Worm (Caenorhabditis elegans) whole organism, L3 larva: Measurements from ENCODE around the gene twk-21.

Experiments
- ceh-16 ChIP-seq: sonication (generic microtip); optimal IDR thresholded peaks from 2 replicates; lab custom pipeline; 2017; ENCODE audit warnings: missing biosample characterization, missing genetic modification characterization
- jun-1 ChIP-seq: fragments of 150-350 bp; optimal IDR thresholded peaks from 2 replicates; lab custom pipeline; 2014; ENCODE audit warnings: missing biosample characterization, missing genetic modification reagents, missing genetic modification characterization
- lin-15B ChIP-seq: fragments of 150-350 bp; optimal IDR thresholded peaks from 2 replicates; lab custom pipeline; 2014; ENCODE audit warnings: missing biosample characterization, missing genetic modification characterization
- lin-39 ChIP-seq: fragments of 150-350 bp; optimal IDR thresholded peaks from 2 replicates; lab custom pipeline; 2018; ENCODE audit warnings: missing biosample characterization, missing genetic modification reagents, missing genetic modification characterization
- nfya-1 ChIP-seq: sonication (generic microtip); optimal IDR thresholded peaks from 2 replicates; lab custom pipeline; 2017; ENCODE audit warnings: missing genetic modification characterization, mild to moderate bottlenecking, missing compliant biosample characterization, antibody characterized with exemption, moderate library complexity; ENCODE audit not compliant: insufficient read depth
- snpc-4 ChIP-seq: fragments of 150-350 bp; optimal IDR thresholded peaks from 2 replicates; lab custom pipeline; 2014; ENCODE audit warnings: missing biosample characterization, missing genetic modification characterization
- unc-62 ChIP-seq: fragments of 150-350 bp; sonication (generic microtip); optimal IDR thresholded peaks from 4 replicates; lab custom pipeline; 2014; ENCODE audit warnings: missing biosample characterization, missing genetic modification reagents, missing genetic modification characterization
- ztf-11 ChIP-seq: fragments of 150-350 bp; optimal IDR thresholded peaks from 2 replicates; lab custom pipeline; 2014; ENCODE audit warnings: missing biosample characterization, missing genetic modification characterization

DNA sequence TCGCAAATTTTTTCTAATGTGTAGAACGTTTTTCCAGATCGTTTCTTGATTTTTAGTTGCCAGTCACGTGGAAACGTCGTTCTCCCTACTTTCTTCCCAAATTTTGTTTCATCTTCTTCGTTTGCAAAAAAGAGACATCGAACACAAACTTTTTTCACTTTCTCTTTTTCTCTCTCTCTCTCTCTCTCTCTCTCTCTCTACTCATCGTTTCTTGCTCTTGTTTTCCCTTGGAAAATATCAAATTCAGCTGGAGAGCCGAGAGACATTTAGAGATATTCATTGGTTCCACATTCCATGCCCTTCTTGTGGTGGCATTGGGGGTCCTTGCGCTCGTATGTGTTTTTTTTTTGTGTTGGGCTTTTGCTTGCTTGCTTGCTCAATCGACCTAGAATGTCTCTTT, 39.5 kb downstream of the twk-21 start:
- TF ChIP-seq jun-1 (tag; lab: Kevin White, UChicago) (no peak), nfya-1 (tag; lab: Kevin White, UChicago) (peak; percentile 50), lin-15B (tag; lab: Kevin White, UChicago) (peak; percentile 30), ztf-11 (no peak), lin-39 (peak; percentile 29), ceh-16 (tag; lab: Kevin White, UChicago) (no peak), unc-62 (GFP tag; lab: Kevin White, UChicago) (no peak), snpc-4 (tag; lab: Kevin White, UChicago) (no peak)
